Worm (Caenorhabditis elegans): Measurements from ENCODE around the gene F20C5.6.

DNA sequence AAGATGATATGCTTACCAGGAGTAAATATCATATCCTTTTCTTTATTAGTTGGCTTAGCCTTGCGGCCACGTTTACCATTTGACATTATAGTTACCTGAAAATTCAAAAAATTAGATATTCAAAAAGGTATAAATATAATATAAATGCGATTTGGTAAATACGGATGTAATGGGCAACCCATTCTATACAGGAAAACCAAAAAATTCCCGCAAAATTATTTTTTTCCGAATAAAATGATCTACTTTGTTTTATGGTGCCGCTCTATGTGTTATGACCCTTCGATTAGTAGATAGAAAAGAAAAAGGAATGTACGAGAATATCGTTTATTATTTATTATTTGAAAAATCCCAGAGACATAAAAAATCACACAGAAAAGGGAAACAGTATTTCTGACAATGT lies 18.3 kb downstream of the F20C5.6 start, which contains the start of gene elli-1:
- TF ChIP-seq pag-3 (tag; optimal IDR thresholded peaks at IDR 0.05; ENCODE audit: borderline replicate concordance, insufficient read depth), result no peak
- no peak for TF ChIP-seq snpc-4 (tag; optimal IDR thresholded peaks at IDR 0.05)
